Fruit fly (Drosophila melanogaster) Kc167 (cell line): ENCODE measurements around the gene Aven.
A peak's percentile ranks its signal among the peaks of the same experiment; 100 is the strongest.

Source experiments
- Myc ChIP-seq: fragments of >200 bp; optimal IDR thresholded peaks from 2 replicates; lab custom pipeline; 2017; ENCODE audit warnings: missing external identifiers
- Sin3A ChIP-seq: fragments of >200 bp; optimal IDR thresholded peaks from 2 replicates; lab custom pipeline; 2018; ENCODE audit warnings: missing external identifiers
- h ChIP-seq: fragments of >200 bp; optimal IDR thresholded peaks from 3 replicates; lab custom pipeline; 2018; ENCODE audit warnings: missing external identifiers
- insv ChIP-seq: fragments of >200 bp; optimal IDR thresholded peaks from 3 replicates; lab custom pipeline; 2018; ENCODE audit warnings: missing external identifiers
- psq ChIP-seq: fragments of >200 bp; optimal IDR thresholded peaks from 2 replicates; lab custom pipeline; 2017; ENCODE audit warnings: missing external identifiers
- ttk ChIP-seq: sonication (Bioruptor generic); optimal IDR thresholded peaks from 2 replicates; lab custom pipeline; 2017; ENCODE audit warnings: missing external identifiers

The Aven gene

DNA sequence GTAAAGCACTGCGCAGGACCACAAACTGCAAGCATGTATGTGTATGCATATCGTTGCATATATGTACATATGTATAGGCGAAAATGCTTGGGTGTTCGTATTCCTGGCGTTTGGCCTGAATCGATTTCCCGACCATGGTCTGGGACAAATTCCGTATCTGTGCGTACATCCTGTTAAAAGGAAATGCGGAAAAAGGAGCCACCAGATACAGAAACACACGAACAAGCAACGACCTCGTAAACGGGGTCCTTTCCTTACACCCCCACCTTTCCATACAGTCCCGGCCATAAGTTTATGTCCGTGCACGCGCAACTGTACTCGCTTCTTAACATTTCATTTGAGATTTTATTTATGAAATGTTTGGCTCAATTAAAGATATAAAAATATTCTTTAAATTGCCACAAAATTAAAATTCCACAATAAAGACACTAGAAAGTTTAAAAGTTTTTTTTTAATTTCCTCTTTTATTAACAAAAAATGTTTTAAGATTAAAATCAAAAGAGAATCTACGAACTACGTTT, 45.5 kb downstream of the Aven start:
- TF ChIP-seq insv (no peak), Sin3A (lab: Kevin White, UChicago) (no peak), ttk (lab: Kevin White, UChicago) (no peak), Myc (lab: Kevin White, UChicago) (no peak), h (lab: Kevin White, UChicago) (no peak), psq (lab: Kevin White, UChicago) (no peak)

DNA sequence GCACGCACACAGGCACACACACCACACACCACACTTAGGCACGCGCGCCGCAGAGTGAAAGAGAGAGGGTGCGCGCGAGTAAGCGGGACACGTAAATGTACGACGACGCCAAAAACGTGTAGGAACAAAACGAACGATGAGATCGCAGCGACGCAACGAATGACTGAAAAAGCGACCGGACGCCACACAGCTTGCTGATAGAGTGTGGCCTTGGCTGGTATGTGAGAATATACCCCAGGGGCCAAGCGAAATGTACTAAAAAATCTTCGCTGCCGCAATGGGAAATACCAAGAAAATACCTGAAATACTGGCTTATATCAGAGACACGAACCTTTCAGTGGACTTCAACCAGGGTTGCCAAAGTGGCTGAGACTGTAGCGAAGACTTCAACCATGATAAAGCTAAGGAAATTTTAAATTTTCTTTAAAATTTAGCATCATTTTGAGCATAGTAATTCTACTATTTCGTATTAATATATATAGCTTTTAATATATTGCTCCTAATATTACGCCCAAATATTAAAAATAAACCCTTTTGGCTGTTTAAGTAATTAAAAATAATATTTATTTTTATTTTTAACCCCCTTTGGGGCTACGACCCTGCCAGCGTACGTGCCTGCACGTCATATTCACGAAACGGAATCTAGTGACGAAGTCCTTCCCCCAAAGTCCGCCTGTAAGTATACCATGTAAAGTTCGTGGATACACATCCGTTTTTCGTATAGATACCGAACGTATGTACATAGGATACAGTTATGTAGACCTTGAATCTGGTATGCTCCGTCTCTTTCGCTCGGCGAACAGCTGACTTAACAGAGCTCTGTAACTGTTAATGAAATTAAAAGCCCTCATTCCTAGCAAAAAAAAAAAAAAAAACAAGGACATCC, 46.2 kb downstream of the Aven start, which contains the start of gene Pits:
Pits (minus strand) TSS at position 210 of the 886 bp plus-strand sequence.
- TF ChIP-seq psq (lab: Kevin White, UChicago), result no peak
- no peak for TF ChIP-seq insv
- TF ChIP-seq ttk (lab: Kevin White, UChicago), result no peak
- no peak for TF ChIP-seq Myc (lab: Kevin White, UChicago)
- no peak for TF ChIP-seq Sin3A (lab: Kevin White, UChicago)
- TF ChIP-seq h (lab: Kevin White, UChicago), result no peak

DNA sequence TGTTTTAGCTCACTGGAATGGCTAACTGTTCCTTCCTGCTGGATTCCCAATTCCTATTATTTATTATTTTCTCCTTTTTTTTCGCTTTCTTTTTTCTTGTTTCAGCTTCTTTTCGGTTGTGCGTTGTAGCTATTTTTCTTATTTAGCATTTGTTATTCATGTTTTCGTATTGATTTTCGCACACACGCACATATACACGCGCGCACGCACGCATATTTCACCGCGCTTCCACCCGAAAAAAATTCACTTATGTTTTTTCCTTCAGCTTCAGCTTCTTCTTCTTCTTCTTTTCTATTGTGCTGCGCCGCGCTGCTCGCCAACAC, 46.8 kb downstream of the Aven start:
- TF ChIP-seq insv, result no peak
- TF ChIP-seq Myc (lab: Kevin White, UChicago), result no peak
- TF ChIP-seq h (lab: Kevin White, UChicago), result no peak
- TF ChIP-seq ttk (lab: Kevin White, UChicago), result no peak
- no peak for TF ChIP-seq psq (lab: Kevin White, UChicago)
- TF ChIP-seq Sin3A (lab: Kevin White, UChicago), result no peak

DNA sequence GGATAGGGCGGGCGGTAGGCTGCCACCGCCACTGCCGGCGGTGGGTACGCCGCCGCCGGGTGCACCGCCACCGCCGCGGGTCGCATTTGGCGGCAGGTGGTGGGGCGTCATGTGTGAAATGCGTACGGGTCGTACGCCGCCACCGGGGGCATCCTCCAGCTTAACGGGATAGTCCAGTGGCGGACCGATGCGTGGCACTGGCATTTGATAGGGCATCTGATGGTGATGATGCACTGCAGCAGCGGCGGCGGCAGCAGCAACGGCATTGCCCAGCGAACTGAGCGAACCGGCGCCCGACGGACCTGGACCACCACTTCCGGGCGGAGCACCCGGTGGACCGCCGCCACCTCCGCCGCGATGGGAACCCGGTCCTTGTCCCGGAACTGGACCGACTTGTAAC, 47.5 kb downstream of the Aven start:
- TF ChIP-seq ttk (lab: Kevin White, UChicago) (peak; percentile 99), Myc (lab: Kevin White, UChicago) (no peak)

DNA sequence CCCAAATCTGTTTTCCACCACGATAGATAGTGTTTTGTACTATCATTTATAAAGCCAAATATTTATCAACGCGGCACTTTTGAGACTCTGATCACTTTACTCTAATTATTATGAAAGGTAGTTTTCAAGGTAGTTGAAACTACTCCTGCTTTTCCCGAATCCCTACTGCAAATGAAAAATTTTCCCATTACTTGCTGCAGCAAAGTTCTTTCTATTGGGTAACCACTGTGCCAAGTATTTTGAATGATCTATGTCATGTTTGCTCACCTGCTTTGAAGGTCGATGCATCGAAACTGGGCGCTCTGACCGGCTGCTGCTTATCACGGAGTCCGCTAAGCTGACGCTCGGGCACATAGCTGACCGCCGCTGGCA, 48.1 kb downstream of the Aven start:
- TF ChIP-seq Sin3A (lab: Kevin White, UChicago), result no peak
- no peak for TF ChIP-seq psq (lab: Kevin White, UChicago)
- no peak for TF ChIP-seq insv
- TF ChIP-seq ttk (lab: Kevin White, UChicago), result no peak
- TF ChIP-seq h (lab: Kevin White, UChicago), result no peak

DNA sequence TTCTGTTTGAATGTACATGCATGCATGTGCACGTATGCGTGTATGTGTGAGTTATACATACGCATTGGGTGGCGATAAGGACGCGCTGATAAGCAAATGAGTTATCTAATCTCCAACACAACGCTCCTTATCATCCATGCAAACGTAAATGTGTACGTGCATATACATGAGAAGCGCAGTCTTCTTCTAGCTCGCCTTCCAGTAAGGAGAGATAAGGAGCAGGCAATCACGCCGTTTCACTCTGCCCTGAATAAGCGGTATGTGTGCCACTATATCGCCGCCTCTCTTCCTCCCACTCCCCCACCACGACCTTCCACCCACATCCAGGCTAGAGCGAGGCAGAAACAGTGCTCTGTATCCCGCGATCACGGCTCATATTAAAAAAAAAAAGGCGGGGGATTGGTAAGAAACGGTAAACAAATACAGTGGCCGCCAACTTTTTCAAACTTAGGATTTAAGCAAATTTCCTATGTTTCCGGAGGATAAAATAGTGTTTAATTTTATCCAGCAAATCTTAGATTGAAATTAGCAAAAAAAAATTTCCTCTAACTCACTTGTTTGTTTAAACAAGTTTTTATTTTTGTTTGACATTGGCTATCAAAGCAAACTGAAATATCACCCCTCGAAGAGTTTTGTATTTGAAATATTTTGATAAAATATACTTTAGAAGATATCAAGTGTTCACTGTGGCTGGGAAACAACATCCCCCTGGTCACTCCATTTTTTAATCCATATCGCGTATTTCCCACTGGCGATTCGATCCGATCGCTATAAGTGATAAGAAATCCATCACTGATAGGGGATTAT, 48.7 kb downstream of the Aven start:
- no peak for TF ChIP-seq psq (lab: Kevin White, UChicago)
- no peak for TF ChIP-seq Myc (lab: Kevin White, UChicago)
- no peak for TF ChIP-seq insv
- TF ChIP-seq Sin3A (lab: Kevin White, UChicago), result no peak
- no peak for TF ChIP-seq h (lab: Kevin White, UChicago)
- no peak for TF ChIP-seq ttk (lab: Kevin White, UChicago)

DNA sequence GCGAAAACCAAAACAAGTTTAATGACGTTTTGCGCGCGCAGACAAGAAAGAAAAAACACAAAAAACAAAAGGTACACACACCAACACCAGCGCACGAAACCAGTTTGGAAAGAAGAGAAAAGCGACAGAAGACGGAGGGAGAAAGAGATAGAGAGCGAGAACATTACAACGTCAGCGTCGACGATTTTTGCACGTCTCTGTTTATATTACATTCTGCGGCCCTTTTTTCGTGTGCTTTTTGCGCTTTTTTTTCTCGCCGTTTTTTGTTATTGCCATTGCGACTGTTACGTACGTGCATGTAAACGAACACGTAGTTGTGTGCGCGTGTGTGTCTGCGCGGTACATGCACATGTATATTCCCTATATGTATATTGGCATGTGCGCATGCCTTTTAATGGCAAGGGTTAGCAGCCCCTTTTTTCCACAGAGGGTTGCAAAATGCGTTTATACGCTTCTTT, 49.4 kb downstream of the Aven start:
- TF ChIP-seq h (lab: Kevin White, UChicago) (no peak), insv (no peak), Myc (lab: Kevin White, UChicago) (no peak), Sin3A (lab: Kevin White, UChicago) (no peak), psq (lab: Kevin White, UChicago) (no peak), ttk (lab: Kevin White, UChicago) (no peak)

- TF ChIP-seq Sin3A (lab: Kevin White, UChicago), result no peak
- TF ChIP-seq psq (lab: Kevin White, UChicago), result no peak
- TF ChIP-seq insv, result no peak
- no peak for TF ChIP-seq ttk (lab: Kevin White, UChicago)
- no peak for TF ChIP-seq Myc (lab: Kevin White, UChicago)
- TF ChIP-seq h (lab: Kevin White, UChicago), result no peak
Observed at dm6 chrX:12579506-12579999, 49.9 kb downstream of the Aven start.

DNA sequence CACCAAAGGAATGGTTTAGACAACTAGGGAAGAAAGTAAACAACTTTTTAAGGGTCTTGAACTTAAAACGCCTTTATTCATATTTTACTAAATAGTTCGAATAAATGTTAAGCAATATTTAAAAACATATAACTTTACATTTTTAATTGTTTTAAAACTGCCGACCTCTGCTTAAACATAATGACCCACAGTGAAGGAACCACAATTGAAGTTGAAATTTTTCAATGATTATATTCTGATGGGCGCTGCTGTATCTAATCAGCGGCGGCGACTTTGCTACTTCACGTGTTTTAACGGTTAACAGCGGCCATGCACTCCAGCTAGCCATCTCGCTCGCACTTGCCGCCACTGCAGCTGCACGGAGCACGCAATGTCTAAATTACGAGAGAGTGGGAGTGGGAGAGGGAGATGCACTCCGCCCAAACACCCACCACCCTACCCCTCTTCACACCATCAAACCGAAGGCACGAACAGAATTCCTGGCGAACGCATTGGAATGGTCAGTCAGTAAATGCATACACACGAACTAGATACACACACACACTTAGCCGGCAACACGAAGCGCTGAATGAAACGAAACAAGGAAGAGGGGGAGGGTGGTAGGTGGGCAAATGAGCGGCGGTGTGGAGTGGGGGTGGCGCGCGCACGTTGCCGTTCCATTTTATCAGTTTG, 50.6 kb downstream of the Aven start:
- no peak for TF ChIP-seq insv
- no peak for TF ChIP-seq h (lab: Kevin White, UChicago)
- TF ChIP-seq Sin3A (lab: Kevin White, UChicago), result no peak
- no peak for TF ChIP-seq ttk (lab: Kevin White, UChicago)
- no peak for TF ChIP-seq Myc (lab: Kevin White, UChicago)
- TF ChIP-seq psq (lab: Kevin White, UChicago), result no peak
